Fruit fly (Drosophila melanogaster): Measurements from ENCODE around the gene Fum3.
A peak's percentile ranks its signal among the peaks of the same experiment; 100 is the strongest.

Fum3 gene

dm6 chr3L:11487327-11487973, 21.8 kb upstream of the Fum3 start, which contains the start of gene chrb (continued):
- TF ChIP-seq Oli (tag; optimal IDR thresholded peaks at IDR 0.05) = peak; percentile 26
- no peak for TF ChIP-seq croc (GFP tag; conservative IDR thresholded peaks at IDR 0.05)
- TF ChIP-seq zfh2 (GFP tag; optimal IDR thresholded peaks at IDR 0.05) = no peak
- no peak for TF ChIP-seq CG1647 (GFP tag; optimal IDR thresholded peaks at IDR 0.05)
- peak; percentile 67 for TF ChIP-seq CG13287 (GFP tag; IDR thresholded peaks at IDR 0.05; ENCODE audit: partially characterized antibody)
- TF ChIP-seq CG8765 (GFP tag; IDR thresholded peaks at IDR 0.05) = no peak
- peak; percentile 28 for TF ChIP-seq zf30C (GFP tag; optimal IDR thresholded peaks at IDR 0.05)
- no peak for TF ChIP-seq usp (GFP tag; optimal IDR thresholded peaks at IDR 0.05)
- TF ChIP-seq az2 (GFP tag; optimal IDR thresholded peaks at IDR 0.05) = peak; percentile 28
- TF ChIP-seq D (optimal IDR thresholded peaks at IDR 0.05) = no peak
- peak; percentile 24 for TF ChIP-seq D (GFP tag; optimal IDR thresholded peaks at IDR 0.05)
- TF ChIP-seq pho (GFP tag; optimal IDR thresholded peaks at IDR 0.05) = no peak
- TF ChIP-seq ato (GFP tag; IDR thresholded peaks at IDR 0.05; ENCODE audit: partially characterized antibody) = peak; percentile 69
- TF ChIP-seq mam (GFP tag; optimal IDR thresholded peaks at IDR 0.05) = no peak
- no peak for TF ChIP-seq CG14860 (GFP tag; IDR thresholded peaks at IDR 0.05; ENCODE audit: partially characterized antibody)
- TF ChIP-seq pum (GFP tag; optimal IDR thresholded peaks at IDR 0.05) = peak; percentile 4
- TF ChIP-seq tio (GFP tag; optimal IDR thresholded peaks at IDR 0.05) = no peak
- peak; percentile 74 for TF ChIP-seq NC2β (GFP tag; optimal IDR thresholded peaks at IDR 0.05)
- TF ChIP-seq Rx (GFP tag; IDR thresholded peaks at IDR 0.05) = no peak
- TF ChIP-seq CG32532 (GFP tag; IDR thresholded peaks at IDR 0.05) = peak; percentile 59; the same call in 1 of the 2 replicates
- TF ChIP-seq CG11247 (GFP tag; IDR thresholded peaks at IDR 0.05) = peak; percentile 39; the same call in 1 of the 2 replicates
- peak; percentile 30 for TF ChIP-seq shn (GFP tag; optimal IDR thresholded peaks at IDR 0.05)
- peak; percentile 64 for TF ChIP-seq HHEX (GFP tag; optimal IDR thresholded peaks at IDR 0.05)
- no peak for TF ChIP-seq CG31388 (GFP tag; optimal IDR thresholded peaks at IDR 0.05)
- TF ChIP-seq Abd-B (GFP tag; optimal IDR thresholded peaks at IDR 0.05) = no peak
- peak; percentile 86 for TF ChIP-seq ci (GFP tag; IDR thresholded peaks at IDR 0.05)
- peak; percentile 36 for TF ChIP-seq NfI (GFP tag; optimal IDR thresholded peaks at IDR 0.05)
- no peak for TF ChIP-seq CG18476 (GFP tag; optimal IDR thresholded peaks at IDR 0.05)
- no peak; the same call in 2 of the 3 replicates for TF ChIP-seq CG11093 (GFP tag; IDR thresholded peaks at IDR 0.05)
- TF ChIP-seq dmrt99B (tag; optimal IDR thresholded peaks at IDR 0.05) = peak; percentile 49
- TF ChIP-seq Stat92E (GFP tag; optimal IDR thresholded peaks at IDR 0.05) = peak in 1 of 3 experiments; percentile 74
- TF ChIP-seq CG7786 (GFP tag; optimal IDR thresholded peaks at IDR 0.05) = peak; percentile 27
- TF ChIP-seq CG2116 (GFP tag; optimal IDR thresholded peaks at IDR 0.05) = peak; percentile 32
- TF ChIP-seq CG2712 (tag; optimal IDR thresholded peaks at IDR 0.05) = peak; percentile 56
- peak; percentile 43; the same call in 1 of the 3 replicates for TF ChIP-seq CG16813 (GFP tag; IDR thresholded peaks at IDR 0.05; ENCODE audit: partially characterized antibody)
- peak; percentile 85 for TF ChIP-seq vvl (GFP tag; IDR thresholded peaks at IDR 0.05)
- TF ChIP-seq ATbp (GFP tag; optimal IDR thresholded peaks at IDR 0.05) = peak; percentile 56
- no peak for TF ChIP-seq toy (GFP tag; IDR thresholded peaks at IDR 0.05)
- TF ChIP-seq sima (GFP tag; optimal IDR thresholded peaks at IDR 0.05) = no peak
- no peak for TF ChIP-seq Hr39 (optimal IDR thresholded peaks at IDR 0.05)
- peak; percentile 65 for TF ChIP-seq caup (GFP tag; optimal IDR thresholded peaks at IDR 0.05; ENCODE audit: severe bottlenecking)
- TF ChIP-seq CG15479 (GFP tag; optimal IDR thresholded peaks at IDR 0.05) = peak; percentile 29
- peak; percentile 23 to 54 for TF ChIP-seq dpn (GFP tag; optimal IDR thresholded peaks at IDR 0.05)
- TF ChIP-seq schlank (tag; optimal IDR thresholded peaks at IDR 0.05) = no peak
- no peak for TF ChIP-seq pita (GFP tag; optimal IDR thresholded peaks at IDR 0.05)
- TF ChIP-seq CG11560 (tag; IDR thresholded peaks at IDR 0.05) = no peak
- TF ChIP-seq sna (GFP tag; IDR thresholded peaks at IDR 0.05; ENCODE audit: partially characterized antibody) = peak; percentile 70; the same call in 1 of the 2 replicates
- TF ChIP-seq lola (GFP tag; optimal IDR thresholded peaks at IDR 0.05) = no peak
- TF ChIP-seq eyg (GFP tag; optimal IDR thresholded peaks at IDR 0.05) = no peak
- no peak for TF ChIP-seq CG10565 (GFP tag; optimal IDR thresholded peaks at IDR 0.05)

All from whole organism, embryonic.